Worm (Caenorhabditis elegans) whole organism, mixed stage, embryonic: Measurements from ENCODE around the gene T04B2.3.
A peak's percentile ranks its signal among the peaks of the same experiment; 100 is the strongest.

Experiments used
- bed-3 ChIP-seq: fragments of 200-800 bp; sonication (Bioruptor generic); optimal IDR thresholded peaks from 3 replicates; lab custom pipeline; 2018; ENCODE audit warnings: mild to moderate bottlenecking, missing genetic modification characterization, moderate library complexity, missing compliant biosample characterization
- ceh-43 ChIP-seq: fragments of 200-800 bp; sonication (Bioruptor generic); optimal IDR thresholded peaks from 2 replicates; lab custom pipeline; 2018; ENCODE audit warnings: mild to moderate bottlenecking, missing genetic modification characterization, moderate library complexity, missing compliant biosample characterization
- drap-1 ChIP-seq: fragments of 200-800 bp; sonication (Bioruptor generic); optimal IDR thresholded peaks from 3 replicates; lab custom pipeline; 2018; ENCODE audit warnings: mild to moderate bottlenecking, missing genetic modification characterization, missing compliant biosample characterization
- elt-1 ChIP-seq: sonication (generic microtip); optimal IDR thresholded peaks from 2 replicates; lab custom pipeline; 2017; ENCODE audit warnings: missing genetic modification characterization, mild to moderate bottlenecking, missing compliant biosample characterization, antibody characterized with exemption, moderate library complexity, borderline replicate concordance; ENCODE audit not compliant: insufficient read depth
- hlh-1 ChIP-seq: fragments of 150-350 bp; optimal IDR thresholded peaks from 2 replicates; lab custom pipeline; 2014; ENCODE audit warnings: missing biosample characterization, missing genetic modification reagents, missing genetic modification characterization
- lin-13 ChIP-seq: fragments of 150-350 bp; optimal IDR thresholded peaks from 2 replicates; lab custom pipeline; 2014; ENCODE audit warnings: missing biosample characterization, missing genetic modification characterization
- nhr-2 ChIP-seq: fragments of 150-350 bp; optimal IDR thresholded peaks from 2 replicates; lab custom pipeline; 2014; ENCODE audit warnings: missing biosample characterization, missing genetic modification characterization
- nhr-237 ChIP-seq: fragments of 150-350 bp; optimal IDR thresholded peaks from 2 replicates; lab custom pipeline; 2014; ENCODE audit warnings: missing biosample characterization, missing genetic modification characterization
- nhr-76 ChIP-seq: sonication (generic microtip); optimal IDR thresholded peaks from 2 replicates; lab custom pipeline; 2017; ENCODE audit warnings: missing biosample characterization, missing genetic modification characterization
- pha-4 ChIP-seq: fragments of 150-350 bp; optimal IDR thresholded peaks from 2 replicates; lab custom pipeline; 2018; ENCODE audit warnings: missing biosample characterization, missing genetic modification reagents, missing genetic modification characterization
- snpc-4 ChIP-seq: fragments of 150-350 bp; optimal IDR thresholded peaks from 2 replicates; lab custom pipeline; 2014; ENCODE audit warnings: missing biosample characterization, missing genetic modification characterization
- tbx-8 ChIP-seq: fragments of 200-800 bp; sonication (Bioruptor generic); optimal IDR thresholded peaks from 2 replicates; lab custom pipeline; 2018; ENCODE audit warnings: mild to moderate bottlenecking, missing genetic modification characterization, moderate library complexity, missing compliant biosample characterization
- unc-39 ChIP-seq: fragments of 150-350 bp; optimal IDR thresholded peaks from 2 replicates; lab custom pipeline; 2014; ENCODE audit warnings: missing biosample characterization, missing genetic modification characterization
- unc-62 ChIP-seq: fragments of 150-350 bp; optimal IDR thresholded peaks from 2 replicates; lab custom pipeline; 2014; ENCODE audit warnings: missing biosample characterization, missing genetic modification reagents, missing genetic modification characterization
- zip-8 ChIP-seq: fragments of 150-350 bp; optimal IDR thresholded peaks from 2 replicates; lab custom pipeline; 2014; ENCODE audit warnings: missing biosample characterization, missing genetic modification characterization

T04B2.3 gene

DNA sequence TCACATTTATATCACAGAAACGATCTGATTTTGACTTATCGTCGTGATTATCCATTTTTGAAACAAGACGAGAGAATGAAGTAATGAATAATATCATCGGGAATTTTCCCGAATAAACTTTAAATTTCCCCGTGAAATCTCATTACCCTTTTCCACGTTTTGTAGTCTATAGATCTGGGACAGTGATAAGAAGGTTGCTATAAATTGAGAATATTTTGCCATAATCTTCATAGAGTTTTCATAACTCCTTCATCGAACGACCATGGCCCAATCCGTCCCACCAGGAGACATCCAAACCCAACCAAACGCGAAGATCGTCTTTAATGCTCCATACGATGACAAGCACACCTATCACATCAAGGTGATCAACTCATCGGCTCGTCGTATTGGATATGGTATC, 48.0 kb downstream of the T04B2.3 start, which contains the start of the genes C04G2.5 and msp-36:
Gene C04G2.5, minus strand, starts transcription at position 101 of the 400 bp plus-strand sequence.
Gene msp-36, plus strand, starts transcription at position 263 of the 400 bp plus-strand sequence.
- TF ChIP-seq nhr-76 (tag; lab: Kevin White, UChicago): no peak
- TF ChIP-seq lin-13 (tag; lab: Kevin White, UChicago): no peak
- TF ChIP-seq ceh-43: no peak
- TF ChIP-seq pha-4 (tag; lab: Kevin White, UChicago): no peak
- TF ChIP-seq nhr-237 (tag; lab: Kevin White, UChicago): no peak
- TF ChIP-seq drap-1 (GFP tag; lab: Kevin White, UChicago): no peak
- TF ChIP-seq nhr-2 (tag; lab: Kevin White, UChicago): no peak
- TF ChIP-seq unc-62 (GFP tag; lab: Kevin White, UChicago): no peak
- TF ChIP-seq bed-3 (GFP tag; lab: Kevin White, UChicago): no peak
- no peak for TF ChIP-seq elt-1
- no peak for TF ChIP-seq unc-39 (tag; lab: Kevin White, UChicago)
- no peak for TF ChIP-seq snpc-4 (tag; lab: Kevin White, UChicago)

DNA sequence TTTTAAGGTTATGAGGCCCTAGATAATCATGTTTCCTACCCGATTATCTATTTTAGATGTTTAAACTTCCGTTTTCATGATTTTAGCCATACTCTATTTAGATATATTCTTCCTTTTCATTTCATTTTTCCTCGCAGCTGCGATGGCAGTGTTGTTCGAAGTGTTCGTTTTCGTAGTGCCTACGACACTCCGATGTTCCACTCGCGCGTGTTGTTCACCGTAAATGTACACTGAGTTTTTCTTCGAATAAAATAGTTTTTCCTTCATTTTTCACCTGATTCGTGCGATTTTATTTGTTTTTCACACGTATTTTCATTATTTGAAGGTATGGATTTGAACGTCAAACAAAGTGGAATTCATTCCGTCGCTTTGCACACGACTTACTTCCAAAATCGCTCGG, 49.7 kb downstream of the T04B2.3 start, which contains the start of gene dis-3:
Gene dis-3, plus strand, starts transcription at position 322 of the 400 bp plus-strand sequence.
- TF ChIP-seq unc-62 (GFP tag; lab: Kevin White, UChicago) (no peak), tbx-8 (GFP tag; lab: Kevin White, UChicago) (no peak), ceh-43 (no peak), hlh-1 (tag; lab: Kevin White, UChicago) (no peak), pha-4 (tag; lab: Kevin White, UChicago) (peak; percentile 1), zip-8 (tag; lab: Kevin White, UChicago) (no peak)
